Fruit fly (Drosophila melanogaster) whole organism, embryonic: Measurements from ENCODE around the gene mus301.

ENCODE experiments used
- CG3838 ChIP-seq: fragments of 200-800 bp; sonication (Bioruptor generic); optimal IDR thresholded peaks from 3 replicates; lab custom pipeline; 2016; ENCODE audit warnings: missing biosample characterization, missing genetic modification characterization
- CG7271 ChIP-seq: fragments of 200-800 bp; sonication (Bioruptor generic); optimal IDR thresholded peaks from 2 replicates; lab custom pipeline; 2018; ENCODE audit warnings: missing biosample characterization, mild to moderate bottlenecking, missing genetic modification characterization, moderate library complexity

dm6 chr3L:8137448-8137906, at the start of gene mus301, which contains the start of gene Setx:
- TF ChIP-seq CG7271 (tag; lab: Kevin White, UChicago) (peak; percentile 2), CG3838 (GFP tag; lab: Kevin White, UChicago) (peak; percentile 62)
